Worm (Caenorhabditis elegans) whole organism, young adult: ENCODE results near the gene best-4.

ENCODE experiments used
- B0336.3 ChIP-seq: fragments of 200-800 bp; sonication (Bioruptor generic); IDR thresholded peaks from 2 replicates; pipeline ENCODE4 v1.3.6; 2022; ENCODE audit warnings: missing genetic modification characterization, missing compliant biosample characterization
- F57C9.4 ChIP-seq: sonication (generic microtip); optimal IDR thresholded peaks from 2 replicates; lab custom pipeline; 2017; ENCODE audit warnings: mild to moderate bottlenecking, missing genetic modification characterization, missing compliant biosample characterization
- dpff-1 ChIP-seq: sonication (generic microtip); optimal IDR thresholded peaks from 2 replicates; lab custom pipeline; 2017; ENCODE audit warnings: mild to moderate bottlenecking, missing genetic modification characterization, missing compliant biosample characterization
- lin-26 ChIP-seq: fragments of 200-800 bp; sonication (Bioruptor generic); IDR thresholded peaks from 2 replicates; pipeline ENCODE4 v1.3.6; 2022; ENCODE audit warnings: missing genetic modification reagents, missing genetic modification characterization, missing compliant biosample characterization
- lir-1 ChIP-seq: fragments of 200-800 bp; sonication (Bioruptor generic); conservative IDR thresholded peaks from 2 replicates; pipeline ENCODE4 v1.3.6; 2022; ENCODE audit warnings: missing genetic modification reagents, missing genetic modification characterization, missing compliant biosample characterization
- madf-6 ChIP-seq: fragments of 200-800 bp; sonication (Bioruptor generic); IDR thresholded peaks from 2 replicates; pipeline ENCODE4 v1.3.6; 2022; ENCODE audit warnings: missing genetic modification reagents, missing genetic modification characterization, missing compliant biosample characterization
- nhr-120 ChIP-seq: fragments of 200-800 bp; sonication (Bioruptor generic); IDR thresholded peaks from 2 replicates; pipeline ENCODE4 v1.3.6; 2022; ENCODE audit warnings: missing genetic modification characterization, missing compliant biosample characterization
- nhr-179 ChIP-seq: sonication (generic microtip); optimal IDR thresholded peaks from 2 replicates; lab custom pipeline; 2016; ENCODE audit warnings: mild to moderate bottlenecking, missing genetic modification characterization, missing compliant biosample characterization
- nhr-27 ChIP-seq: fragments of 200-800 bp; sonication (Bioruptor generic); optimal IDR thresholded peaks from 2 replicates; lab custom pipeline; 2018; ENCODE audit warnings: mild to moderate bottlenecking, missing genetic modification characterization, moderate library complexity, missing compliant biosample characterization
- pbrm-1 ChIP-seq: fragments of 200-800 bp; sonication (Bioruptor generic); IDR thresholded peaks from 2 replicates; pipeline ENCODE4 v1.3.6; 2022; ENCODE audit warnings: missing genetic modification reagents, missing genetic modification characterization, missing compliant biosample characterization
- repo-1 ChIP-seq: sonication (generic microtip); optimal IDR thresholded peaks from 2 replicates; lab custom pipeline; 2017; ENCODE audit warnings: mild to moderate bottlenecking, missing genetic modification characterization, missing compliant biosample characterization
- unc-130 ChIP-seq: sonication (generic microtip); optimal IDR thresholded peaks from 2 replicates; lab custom pipeline; 2016; ENCODE audit warnings: missing genetic modification reagents, missing genetic modification characterization, missing compliant biosample characterization
- unc-62 ChIP-seq: fragments of 150-350 bp; optimal IDR thresholded peaks from 2 replicates; lab custom pipeline; 2014; ENCODE audit warnings: missing biosample characterization, missing genetic modification reagents, missing genetic modification characterization
- ztf-26 ChIP-seq: sonication (generic microtip); optimal IDR thresholded peaks from 2 replicates; lab custom pipeline; 2017; ENCODE audit warnings: missing genetic modification characterization, missing compliant biosample characterization

DNA sequence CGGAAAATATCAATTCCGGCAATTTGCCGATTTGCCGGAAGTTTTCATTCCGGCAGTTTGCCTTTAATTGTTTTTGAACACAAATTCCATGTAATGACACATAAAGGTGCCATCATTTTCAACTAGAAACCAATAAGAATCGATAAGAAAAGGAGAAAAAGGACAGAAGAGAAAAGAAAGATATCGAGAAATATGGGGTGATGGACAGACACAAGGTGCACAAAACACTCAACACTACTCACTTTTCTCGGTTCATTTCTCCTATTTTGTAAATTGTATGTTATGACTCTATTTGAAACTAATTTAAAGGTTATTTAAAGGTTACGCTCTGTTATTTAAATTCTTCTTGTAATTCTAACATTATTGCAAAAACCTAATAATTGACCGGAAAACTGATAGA, 39.2 kb upstream of the best-4 start:
- TF ChIP-seq nhr-179 (tag; lab: Kevin White, UChicago) (no peak), unc-62 (GFP tag; lab: Kevin White, UChicago) (no peak), lir-1 (GFP tag; lab: Robert Waterston, UW) (no peak), madf-6 (GFP tag; lab: Robert Waterston, UW) (no peak), pbrm-1 (GFP tag; lab: Robert Waterston, UW) (no peak), nhr-120 (GFP tag; lab: Robert Waterston, UW) (no peak), dpff-1 (tag; lab: Kevin White, UChicago) (no peak), unc-130 (GFP tag; lab: Kevin White, UChicago) (no peak), lin-26 (no peak), repo-1 (tag; lab: Kevin White, UChicago) (no peak), F57C9.4 (tag; lab: Kevin White, UChicago) (no peak), B0336.3 (no peak), nhr-27 (no peak), ztf-26 (tag; lab: Kevin White, UChicago) (no peak)
